Worm (Caenorhabditis elegans) whole organism, L4/young adult: ENCODE measurements around the gene C01G10.7.
"Not testable (repeated sequence)": the region's sequence is repeated elsewhere in the genome, so short reads cannot be mapped to it uniquely, and the experiment has no call there.

ENCODE experiments used
- W03F9.2 ChIP-seq: fragments of 150-350 bp; optimal IDR thresholded peaks from 2 replicates; lab custom pipeline; 2014; ENCODE audit warnings: missing biosample characterization, missing genetic modification characterization
- dao-5 ChIP-seq: sonication (generic microtip); optimal IDR thresholded peaks from 2 replicates; lab custom pipeline; 2016; ENCODE audit warnings: missing genotype, missing genetic modification characterization, moderate library complexity, missing compliant biosample characterization
- him-1 ChIP-seq: sonication (generic microtip); optimal IDR thresholded peaks from 2 replicates; lab custom pipeline; 2016; ENCODE audit warnings: missing genotype, missing genetic modification reagents, missing genetic modification characterization, missing compliant biosample characterization

C01G10.7 gene

ce11 chrV:15088613-15089012, 3.1 kb downstream of the C01G10.7 start, which contains the start of gene C01G10.18:
Gene C01G10.18 (minus strand): TSS chrV:15088713.
- TF ChIP-seq him-1 (tag; lab: Kevin White, UChicago) = no peak
- no peak for TF ChIP-seq W03F9.2 (tag; lab: Kevin White, UChicago)
- TF ChIP-seq dao-5 (tag; lab: Kevin White, UChicago) = no peak

- TF ChIP-seq him-1 (tag; lab: Kevin White, UChicago) = no peak
- TF ChIP-seq W03F9.2 (tag; lab: Kevin White, UChicago) = no peak
- TF ChIP-seq dao-5 (tag; lab: Kevin White, UChicago) = no peak
Observed at ce11 chrV:15089438-15089837, 3.9 kb downstream of the C01G10.7 start, which contains the start of the genes C01G10.5 and C01G10.4. Gene C01G10.5 (minus strand): TSS chrV:15089538. Gene C01G10.4 (plus strand): TSS chrV:15089740.

ce11 chrV:15090457-15090856, 4.9 kb downstream of the C01G10.7 start, which contains the start of gene C01G10.17:
Gene C01G10.17 (plus strand): TSS chrV:15090757.
- TF ChIP-seq dao-5 (tag; lab: Kevin White, UChicago) = no peak
- no peak for TF ChIP-seq W03F9.2 (tag; lab: Kevin White, UChicago)
- TF ChIP-seq him-1 (tag; lab: Kevin White, UChicago) = no peak

DNA sequence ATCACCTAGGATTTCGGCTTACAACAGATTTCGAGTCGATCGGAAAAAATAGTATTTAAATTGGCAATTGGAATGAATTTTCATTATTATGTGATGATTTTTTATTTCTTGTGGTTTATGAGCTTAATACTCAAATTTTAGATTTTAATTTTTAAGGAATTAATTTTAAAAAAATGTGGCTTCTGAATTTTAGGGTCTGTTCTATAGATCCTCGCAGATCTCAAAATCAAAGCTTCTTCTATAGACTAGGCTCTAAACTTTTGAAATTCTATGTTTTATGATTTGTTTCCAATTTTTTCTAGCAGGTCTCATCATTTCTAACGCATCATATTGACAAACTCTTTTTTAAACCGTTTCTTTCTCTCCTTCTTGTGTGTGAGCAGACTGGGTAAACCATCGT, 7.1 kb downstream of the C01G10.7 start, which contains the start of gene txt-12:
Gene txt-12 (plus strand): TSS at position 301 of the 400 bp plus-strand sequence.
- TF ChIP-seq W03F9.2 (tag; lab: Kevin White, UChicago) (no peak), him-1 (tag; lab: Kevin White, UChicago) (no peak), dao-5 (tag; lab: Kevin White, UChicago) (no peak)

- TF ChIP-seq him-1 (tag; lab: Kevin White, UChicago) = no peak
- TF ChIP-seq dao-5 (tag; lab: Kevin White, UChicago) = no peak
- TF ChIP-seq W03F9.2 (tag; lab: Kevin White, UChicago) = no peak
Observed at ce11 chrV:15094749-15095148, 9.2 kb downstream of the C01G10.7 start, which contains the start of gene srx-78. Gene srx-78 (plus strand): TSS chrV:15095049.

- TF ChIP-seq him-1 (tag; lab: Kevin White, UChicago) (no peak), W03F9.2 (tag; lab: Kevin White, UChicago) (no peak)
Observed at ce11 chrV:15099447-15099846, 13.9 kb downstream of the C01G10.7 start, which contains the start of gene C01G10.1. Gene C01G10.1 (plus strand): TSS chrV:15099747.

ce11 chrV:15105893-15106598, 20.5 kb downstream of the C01G10.7 start, which contains the start of gene C01G10.14:
Gene C01G10.14 (minus strand): TSS chrV:15105943.
- TF ChIP-seq him-1, dao-5, W03F9.2 (tag; lab: Kevin White, UChicago): not testable (repeated sequence)

- no peak for TF ChIP-seq him-1 (tag; lab: Kevin White, UChicago)
- no peak for TF ChIP-seq W03F9.2 (tag; lab: Kevin White, UChicago)
- no peak for TF ChIP-seq dao-5 (tag; lab: Kevin White, UChicago)
Observed at ce11 chrV:15109260-15109659, 23.7 kb downstream of the C01G10.7 start, which contains the start of gene Y75B12A.2. Gene Y75B12A.2 (plus strand): TSS chrV:15109560.

DNA sequence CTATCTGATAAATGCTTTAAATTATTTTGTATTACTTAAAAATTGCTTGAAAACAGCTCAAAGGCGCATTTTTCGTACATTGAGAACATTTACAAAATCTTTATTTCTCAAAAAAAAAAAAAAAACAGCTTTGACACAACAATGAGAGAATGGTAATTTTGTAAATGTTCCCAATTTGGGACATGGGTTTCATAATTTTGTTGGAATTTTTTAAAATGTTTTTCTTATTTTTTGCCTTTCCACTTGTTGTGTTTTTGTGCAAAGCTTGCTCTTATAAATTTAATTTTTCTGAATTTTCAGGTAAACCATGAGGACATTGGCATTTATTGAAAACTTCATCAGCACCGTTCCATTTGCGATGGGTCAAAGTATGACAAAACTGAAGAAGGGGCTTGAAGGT, 26.1 kb downstream of the C01G10.7 start, which contains the start of gene T01G5.7:
Gene T01G5.7 (plus strand): TSS at position 301 of the 400 bp plus-strand sequence.
- TF ChIP-seq dao-5 (tag; lab: Kevin White, UChicago) (no peak), W03F9.2 (tag; lab: Kevin White, UChicago) (no peak), him-1 (tag; lab: Kevin White, UChicago) (no peak)

- TF ChIP-seq him-1 (tag; lab: Kevin White, UChicago) (no peak), dao-5 (tag; lab: Kevin White, UChicago) (no peak), W03F9.2 (tag; lab: Kevin White, UChicago) (no peak)
Observed at ce11 chrV:15113992-15114391, 28.4 kb downstream of the C01G10.7 start, which contains the start of gene T01G5.6. Gene T01G5.6 (minus strand): TSS chrV:15114092.

DNA sequence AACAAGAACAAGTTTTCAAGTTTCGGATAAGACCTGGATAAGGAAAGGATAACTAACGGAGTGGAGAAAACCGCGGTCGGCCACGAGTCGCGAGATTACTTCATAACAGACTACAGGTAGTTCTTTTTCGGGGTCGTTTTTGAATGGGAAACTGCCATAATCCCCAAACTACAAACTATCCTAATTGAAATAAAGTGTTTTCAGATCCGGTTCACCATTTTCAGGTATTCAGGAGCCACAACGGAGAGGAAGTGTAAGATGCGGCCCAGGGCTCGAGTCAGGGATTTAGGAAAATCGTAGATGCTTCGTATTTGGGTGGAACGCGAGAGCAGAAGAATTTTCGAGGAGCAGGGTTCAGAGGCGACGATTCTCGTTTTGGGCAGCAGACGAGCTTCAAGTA, 30.4 kb downstream of the C01G10.7 start, which contains the start of gene T01G5.8:
Gene T01G5.8 (plus strand): TSS at position 301 of the 400 bp plus-strand sequence.
- not testable (repeated sequence) for TF ChIP-seq W03F9.2, him-1, dao-5 (tag; lab: Kevin White, UChicago)

DNA sequence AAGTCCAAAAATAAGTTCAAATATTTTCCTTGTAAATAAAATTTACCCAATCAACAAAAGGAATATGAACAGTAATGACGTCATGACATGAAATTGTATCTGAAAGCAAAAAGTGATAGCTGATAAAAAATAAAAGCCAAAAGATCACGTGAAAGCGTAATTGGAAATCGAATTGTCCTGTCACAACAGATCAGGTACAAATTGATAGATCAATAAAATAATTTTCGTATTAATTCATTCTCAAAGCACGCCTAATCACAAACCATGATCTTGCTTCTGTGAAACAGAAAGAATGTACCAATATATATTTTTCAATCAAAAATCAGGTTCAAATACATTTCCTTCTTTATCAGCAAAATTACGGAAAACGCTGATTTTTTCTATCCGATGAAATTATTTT, 34.0 kb downstream of the C01G10.7 start, which contains the start of gene flor-1:
Gene flor-1 (minus strand): TSS at position 101 of the 400 bp plus-strand sequence.
- no peak for TF ChIP-seq dao-5 (tag; lab: Kevin White, UChicago)
- TF ChIP-seq W03F9.2 (tag; lab: Kevin White, UChicago) = no peak
- no peak for TF ChIP-seq him-1 (tag; lab: Kevin White, UChicago)

- not testable (repeated sequence) for TF ChIP-seq him-1, dao-5, W03F9.2 (tag; lab: Kevin White, UChicago)
Observed at ce11 chrV:15125162-15125561, 39.6 kb downstream of the C01G10.7 start, which contains the start of gene ugt-30. Gene ugt-30 (minus strand): TSS chrV:15125262.
